Fruit fly (Drosophila melanogaster): ENCODE results near the gene Keap1.

Keap1 gene

dm6 chr3R:17079859-17080255 is at the start of gene Keap1, which contains the start of gene kuk:
TSS of gene Keap1 (minus strand) at chr3R:17079945.
TSS of gene kuk (plus strand) at chr3R:17080244.
- TF ChIP-seq CG8159 (tag; optimal IDR thresholded peaks at IDR 0.05), result peak; percentile 17
- TF ChIP-seq CG34367 (tag; optimal IDR thresholded peaks at IDR 0.05), result no peak
- TF ChIP-seq EcR (GFP tag; optimal IDR thresholded peaks at IDR 0.05), result no peak
- no peak for TF ChIP-seq fd96Ca (GFP tag; IDR thresholded peaks at IDR 0.05)
- TF ChIP-seq Pif1B (GFP tag; optimal IDR thresholded peaks at IDR 0.05), result no peak
- TF ChIP-seq Ets98B (GFP tag; IDR thresholded peaks at IDR 0.05), result peak; percentile 22; the same call in 1 of the 2 replicates
- no peak for TF ChIP-seq gl (tag; optimal IDR thresholded peaks at IDR 0.05)
- no peak for TF ChIP-seq CG17806 (tag; optimal IDR thresholded peaks at IDR 0.05)
- TF ChIP-seq CG15710 (tag; optimal IDR thresholded peaks at IDR 0.05), result peak; percentile 48
- no peak for TF ChIP-seq Pif1A (GFP tag; optimal IDR thresholded peaks at IDR 0.05)
- no peak for TF ChIP-seq CG32121 (GFP tag; IDR thresholded peaks at IDR 0.05)
- peak; percentile 69; the same call in 2 of the 3 replicates for TF ChIP-seq CG4496 (GFP tag; IDR thresholded peaks at IDR 0.05)
- TF ChIP-seq Snoo (tag; optimal IDR thresholded peaks at IDR 0.05), result peak; percentile 3
- TF ChIP-seq CG14655 (GFP tag; optimal IDR thresholded peaks at IDR 0.05), result peak; percentile 13
- TF ChIP-seq CG9948 (tag; optimal IDR thresholded peaks at IDR 0.05), result peak; percentile 7
- TF ChIP-seq CG10348 (GFP tag; IDR thresholded peaks at IDR 0.05), result no peak
- no peak for TF ChIP-seq CG13204 (GFP tag; optimal IDR thresholded peaks at IDR 0.05)
- TF ChIP-seq CG12605 (GFP tag; IDR thresholded peaks at IDR 0.05), result no peak
- TF ChIP-seq D1 (tag; optimal IDR thresholded peaks at IDR 0.05), result no peak
- TF ChIP-seq CG8301 (tag; optimal IDR thresholded peaks at IDR 0.05), result no peak
- TF ChIP-seq rn (GFP tag; IDR thresholded peaks at IDR 0.05), result 0 out of 2 replicates have a peak, but pooled peaks have one; percentile 16

- TF ChIP-seq EcR (GFP tag; optimal IDR thresholded peaks at IDR 0.05), result no peak
- no peak for TF ChIP-seq CG12605 (GFP tag; IDR thresholded peaks at IDR 0.05)
- no peak for TF ChIP-seq rn (GFP tag; IDR thresholded peaks at IDR 0.05)
- TF ChIP-seq CG34367 (tag; optimal IDR thresholded peaks at IDR 0.05), result no peak
- no peak for TF ChIP-seq CG15710 (tag; optimal IDR thresholded peaks at IDR 0.05)
These were observed 48.2 kb upstream of the Keap1 start, which contains the start of gene CG31265 for dm6 chr3R:17127912-17128311. TSS of gene CG31265 (plus strand) at chr3R:17128212.

dm6 chr3R:17126838-17127237 is 47.1 kb upstream of the Keap1 start, which contains the start of the genes CG17477 and CG31269:
TSS of gene CG17477 (minus strand) at chr3R:17126938.
TSS of gene CG31269 (plus strand) at chr3R:17127126.
- no peak for TF ChIP-seq CG9948 (tag; optimal IDR thresholded peaks at IDR 0.05)
- no peak for TF ChIP-seq CG17806 (tag; optimal IDR thresholded peaks at IDR 0.05)
- no peak for TF ChIP-seq fd96Ca (GFP tag; IDR thresholded peaks at IDR 0.05)
- TF ChIP-seq CG34367 (tag; optimal IDR thresholded peaks at IDR 0.05), result no peak
- no peak for TF ChIP-seq gl (tag; optimal IDR thresholded peaks at IDR 0.05)
- TF ChIP-seq EcR (GFP tag; optimal IDR thresholded peaks at IDR 0.05), result no peak
- no peak for TF ChIP-seq Snoo (tag; optimal IDR thresholded peaks at IDR 0.05)
- no peak for TF ChIP-seq CG15710 (tag; optimal IDR thresholded peaks at IDR 0.05)
- TF ChIP-seq CG13204 (GFP tag; optimal IDR thresholded peaks at IDR 0.05), result no peak
- no peak for TF ChIP-seq CG12605 (GFP tag; IDR thresholded peaks at IDR 0.05)

dm6 chr3R:17125339-17126044 is 45.7 kb upstream of the Keap1 start, which contains the start of gene cher:
TSS of gene cher (minus strand) at chr3R:17125389.
- TF ChIP-seq Pif1A (GFP tag; optimal IDR thresholded peaks at IDR 0.05), result no peak

- no peak for TF ChIP-seq Ets98B (GFP tag; IDR thresholded peaks at IDR 0.05)
- TF ChIP-seq CG32121 (GFP tag; IDR thresholded peaks at IDR 0.05), result no peak
These were observed 44.4 kb upstream of the Keap1 start, which contains the start of gene CG45079 for dm6 chr3R:17124177-17124576. TSS of gene CG45079 (plus strand) at chr3R:17124477.

dm6 chr3R:17122796-17123504 is 43.2 kb upstream of the Keap1 start:
- TF ChIP-seq EcR (GFP tag; optimal IDR thresholded peaks at IDR 0.05), result no peak
- TF ChIP-seq Ets98B (GFP tag; IDR thresholded peaks at IDR 0.05), result no peak
- no peak for TF ChIP-seq CG15710 (tag; optimal IDR thresholded peaks at IDR 0.05)
- 0 out of 3 replicates have a peak, but pooled peaks have one; percentile 7 for TF ChIP-seq fd96Ca (GFP tag; IDR thresholded peaks at IDR 0.05)
- no peak for TF ChIP-seq gl (tag; optimal IDR thresholded peaks at IDR 0.05)
- TF ChIP-seq CG17806 (tag; optimal IDR thresholded peaks at IDR 0.05), result no peak
- TF ChIP-seq CG10348 (GFP tag; IDR thresholded peaks at IDR 0.05), result no peak
- peak; percentile 36 for TF ChIP-seq CG14655 (GFP tag; optimal IDR thresholded peaks at IDR 0.05)
- no peak for TF ChIP-seq CG9948 (tag; optimal IDR thresholded peaks at IDR 0.05)
- TF ChIP-seq Pif1A (GFP tag; optimal IDR thresholded peaks at IDR 0.05), result no peak

- no peak for TF ChIP-seq Ets98B (GFP tag; IDR thresholded peaks at IDR 0.05)
- no peak for TF ChIP-seq gl (tag; optimal IDR thresholded peaks at IDR 0.05)
- TF ChIP-seq CG32121 (GFP tag; IDR thresholded peaks at IDR 0.05), result no peak
- TF ChIP-seq EcR (GFP tag; optimal IDR thresholded peaks at IDR 0.05), result no peak
- TF ChIP-seq CG17806 (tag; optimal IDR thresholded peaks at IDR 0.05), result no peak
- TF ChIP-seq CG14655 (GFP tag; optimal IDR thresholded peaks at IDR 0.05), result no peak
- no peak for TF ChIP-seq CG4496 (GFP tag; IDR thresholded peaks at IDR 0.05)
- no peak for TF ChIP-seq CG8301 (tag; optimal IDR thresholded peaks at IDR 0.05)
- no peak for TF ChIP-seq CG10348 (GFP tag; IDR thresholded peaks at IDR 0.05)
- TF ChIP-seq CG34367 (tag; optimal IDR thresholded peaks at IDR 0.05), result no peak
- TF ChIP-seq D1 (tag; optimal IDR thresholded peaks at IDR 0.05), result no peak
- no peak for TF ChIP-seq fd96Ca (GFP tag; IDR thresholded peaks at IDR 0.05)
These were observed 41.5 kb upstream of the Keap1 start, which contains the start of gene CG42779 for dm6 chr3R:17121277-17121676. TSS of gene CG42779 (plus strand) at chr3R:17121577.
